Worm (Caenorhabditis elegans) whole organism, midembryonic: Measurements from ENCODE around the gene R02F2.6.

Experiments
- cog-1 ChIP-seq: sonication (generic microtip); optimal IDR thresholded peaks from 2 replicates; lab custom pipeline; 2016; ENCODE audit warnings: missing genetic modification characterization, missing compliant biosample characterization
- flt-1 ChIP-seq: fragments of 200-800 bp; sonication (Bioruptor generic); IDR thresholded peaks from 2 replicates; pipeline ENCODE4 v1.3.6; 2022; ENCODE audit warnings: missing genetic modification characterization, missing compliant biosample characterization
- ref-1 ChIP-seq: fragments of 200-800 bp; sonication (Bioruptor generic); conservative IDR thresholded peaks from 2 replicates; pipeline ENCODE4 v1.3.6; 2022; ENCODE audit warnings: missing genetic modification reagents, missing genetic modification characterization, missing compliant biosample characterization
- tab-1 ChIP-seq: fragments of 200-800 bp; sonication (Bioruptor generic); IDR thresholded peaks from 2 replicates; pipeline ENCODE4 v1.3.6; 2022; ENCODE audit warnings: missing genetic modification characterization, missing compliant biosample characterization

ce11 chrIII:5453290-5453689 is 25.4 kb downstream of the R02F2.6 start, which contains the start of gene F48E8.4:
- TF ChIP-seq tab-1 (GFP tag; lab: Robert Waterston, UW) (no peak), cog-1 (tag; lab: Kevin White, UChicago) (no peak), flt-1 (GFP tag; lab: Robert Waterston, UW) (no peak), ref-1 (GFP tag; lab: Robert Waterston, UW) (no peak)
